Fruit fly (Drosophila melanogaster): Measurements from ENCODE around the gene GstO1.

The GstO1 gene

dm6 chr3L:8549183-8549890 is 24.7 kb upstream of the GstO1 start (continued):
- peak; percentile 60 for TF ChIP-seq CG1529 (GFP tag; optimal IDR thresholded peaks at IDR 0.05)
- TF ChIP-seq sob (GFP tag; IDR thresholded peaks at IDR 0.05), result peak; percentile 34; the same call in 1 of the 2 replicates
- no peak for TF ChIP-seq CG34224 (GFP tag; IDR thresholded peaks at IDR 0.05; ENCODE audit: partially characterized antibody)
- peak; percentile 57 for TF ChIP-seq CG2875 (GFP tag; optimal IDR thresholded peaks at IDR 0.05)
- no peak for TF ChIP-seq CG4617 (GFP tag; optimal IDR thresholded peaks at IDR 0.05; ENCODE audit: borderline replicate concordance)
- no peak for TF ChIP-seq Trl (optimal IDR thresholded peaks at IDR 0.05)
- TF ChIP-seq Trl (GFP tag; optimal IDR thresholded peaks at IDR 0.05), result peak; percentile 56
- TF ChIP-seq CG1792 (GFP tag; optimal IDR thresholded peaks at IDR 0.05), result no peak
- peak; percentile 3 for TF ChIP-seq CG30020 (tag; optimal IDR thresholded peaks at IDR 0.05)
- TF ChIP-seq lab (GFP tag; optimal IDR thresholded peaks at IDR 0.05), result peak; percentile 61
- peak; percentile 60 for TF ChIP-seq tin (GFP tag; optimal IDR thresholded peaks at IDR 0.05)
- peak; percentile 69; the same call in 2 of the 3 replicates for TF ChIP-seq CG17361 (GFP tag; IDR thresholded peaks at IDR 0.05)
- peak; percentile 54; the same call in 1 of the 3 replicates for TF ChIP-seq otp (GFP tag; IDR thresholded peaks at IDR 0.05)
- TF ChIP-seq Lhr (GFP tag; optimal IDR thresholded peaks at IDR 0.05), result peak; percentile 11
- TF ChIP-seq E2f1 (GFP tag; IDR thresholded peaks at IDR 0.05), result peak; percentile 26; the same call in 1 of the 2 replicates
- peak; percentile 32 for TF ChIP-seq Fer3 (tag; optimal IDR thresholded peaks at IDR 0.05)
- TF ChIP-seq Fer1 (GFP tag; optimal IDR thresholded peaks at IDR 0.05), result peak; percentile 29
- no peak for TF ChIP-seq NC2α (GFP tag; optimal IDR thresholded peaks at IDR 0.05)
- TF ChIP-seq CG5953 (GFP tag; IDR thresholded peaks at IDR 0.05), result no peak
- peak; percentile 3 for TF ChIP-seq BtbVII (GFP tag; optimal IDR thresholded peaks at IDR 0.05)
- TF ChIP-seq Meics (GFP tag; optimal IDR thresholded peaks at IDR 0.05), result peak; percentile 22
- no peak for TF ChIP-seq cwo (GFP tag; optimal IDR thresholded peaks at IDR 0.05)
- peak; percentile 6 for TF ChIP-seq kni (GFP tag; optimal IDR thresholded peaks at IDR 0.05)
- TF ChIP-seq Ravus (GFP tag; IDR thresholded peaks at IDR 0.05), result no peak
- TF ChIP-seq CG3281 (GFP tag; optimal IDR thresholded peaks at IDR 0.05), result peak; percentile 9
- TF ChIP-seq crol (GFP tag; IDR thresholded peaks at IDR 0.05), result no peak
- peak; percentile 0 for TF ChIP-seq CG7786 (GFP tag; optimal IDR thresholded peaks at IDR 0.05)
- no peak for TF ChIP-seq ro (GFP tag; IDR thresholded peaks at IDR 0.05)
- TF ChIP-seq CG9932 (GFP tag; IDR thresholded peaks at IDR 0.05), result no peak
- TF ChIP-seq Opbp (GFP tag; IDR thresholded peaks at IDR 0.05; ENCODE audit: partially characterized antibody), result no peak
- TF ChIP-seq yki (optimal IDR thresholded peaks at IDR 0.05), result no peak
- peak; percentile 39 for TF ChIP-seq CG17568 (GFP tag; optimal IDR thresholded peaks at IDR 0.05)
- peak; percentile 66; the same call in 2 of the 3 replicates for TF ChIP-seq dysf (GFP tag; IDR thresholded peaks at IDR 0.05)
- peak; percentile 34 for TF ChIP-seq CG9437 (GFP tag; optimal IDR thresholded peaks at IDR 0.05)
- TF ChIP-seq CG15514 (GFP tag; optimal IDR thresholded peaks at IDR 0.05), result peak; percentile 7
- TF ChIP-seq fd102C (GFP tag; optimal IDR thresholded peaks at IDR 0.05), result peak; percentile 11
- TF ChIP-seq tgo (GFP tag; IDR thresholded peaks at IDR 0.05), result no peak
- TF ChIP-seq CG1603 (tag; optimal IDR thresholded peaks at IDR 0.05), result peak; percentile 77
- TF ChIP-seq CG4854 (GFP tag; optimal IDR thresholded peaks at IDR 0.05), result peak; percentile 23
- TF ChIP-seq kay (GFP tag; optimal IDR thresholded peaks at IDR 0.05), result no peak
- TF ChIP-seq CG2129 (GFP tag; IDR thresholded peaks at IDR 0.05; ENCODE audit: partially characterized antibody), result no peak
- peak; percentile 10 for TF ChIP-seq Six4 (GFP tag; optimal IDR thresholded peaks at IDR 0.05)
- peak; percentile 69 for TF ChIP-seq CG14710 (tag; optimal IDR thresholded peaks at IDR 0.05)
- TF ChIP-seq row (GFP tag; IDR thresholded peaks at IDR 0.05), result peak; percentile 67
- TF ChIP-seq Pdp1 (GFP tag; optimal IDR thresholded peaks at IDR 0.05), result peak in 1 of 2 experiments; percentile 51
- TF ChIP-seq CG17829 (tag; optimal IDR thresholded peaks at IDR 0.05), result peak; percentile 67
- TF ChIP-seq cato (GFP tag; optimal IDR thresholded peaks at IDR 0.05; ENCODE audit: borderline replicate concordance), result peak; percentile 36
- peak; percentile 13; the same call in 1 of the 2 replicates for TF ChIP-seq CG17328 (GFP tag; IDR thresholded peaks at IDR 0.05)
- peak; percentile 29 for TF ChIP-seq Nf-YB (GFP tag; optimal IDR thresholded peaks at IDR 0.05)

Data from whole organism, embryonic.